Worm (Caenorhabditis elegans) whole organism, L4 larva: Measurements from ENCODE around the gene rde-12.

Source experiments
- ces-1 ChIP-seq: fragments of 150-350 bp; sonication (generic microtip); optimal IDR thresholded peaks from 4 replicates; lab custom pipeline; 2014; ENCODE audit warnings: missing biosample characterization, missing genetic modification reagents, missing genetic modification characterization
- dpl-1 ChIP-seq: fragments of 150-350 bp; optimal IDR thresholded peaks from 2 replicates; lab custom pipeline; 2014; ENCODE audit warnings: missing biosample characterization, missing genetic modification reagents, missing genetic modification characterization
- jun-1 ChIP-seq: fragments of 150-350 bp; optimal IDR thresholded peaks from 2 replicates; lab custom pipeline; 2014; ENCODE audit warnings: missing biosample characterization, missing genetic modification reagents, missing genetic modification characterization
- lin-1 ChIP-seq: fragments of 200-800 bp; sonication (Bioruptor generic); IDR thresholded peaks from 2 replicates; pipeline ENCODE4 v1.3.6; 2022; ENCODE audit warnings: missing genetic modification reagents, missing genetic modification characterization, missing compliant biosample characterization
- mxl-2 ChIP-seq: fragments of 200-800 bp; sonication (Bioruptor generic); conservative IDR thresholded peaks from 2 replicates; pipeline ENCODE4 v1.3.6; 2022; ENCODE audit warnings: missing genetic modification reagents, missing genetic modification characterization, missing compliant biosample characterization
- nhr-28 ChIP-seq: fragments of 150-350 bp; optimal IDR thresholded peaks from 2 replicates; lab custom pipeline; 2014; ENCODE audit warnings: missing biosample characterization, missing genetic modification characterization

DNA sequence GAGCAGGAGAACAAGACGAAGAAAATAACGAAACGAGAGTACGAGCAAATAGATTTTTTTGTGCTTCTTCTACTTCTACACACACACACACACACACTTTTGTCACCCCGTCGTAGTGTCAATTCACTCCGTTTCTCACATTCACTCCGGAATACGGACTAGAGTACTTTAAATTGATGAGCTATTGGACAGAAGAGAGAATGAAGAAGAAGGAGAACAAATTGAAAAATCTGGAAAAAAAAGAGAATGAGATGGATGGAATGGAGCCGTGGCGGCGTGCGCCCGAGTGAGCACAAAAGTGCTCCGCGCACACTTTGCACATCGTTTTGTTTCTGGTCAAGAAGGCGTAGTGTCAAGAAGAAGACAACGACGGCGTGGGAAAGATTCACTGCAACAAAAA lies 22.3 kb downstream of the rde-12 start:
- no peak for TF ChIP-seq mxl-2
- no peak for TF ChIP-seq jun-1 (tag; lab: Kevin White, UChicago)
- TF ChIP-seq lin-1 = no peak
- no peak for TF ChIP-seq ces-1 (GFP tag; lab: Kevin White, UChicago)
- TF ChIP-seq nhr-28 (tag; lab: Kevin White, UChicago) = no peak
- TF ChIP-seq dpl-1 (GFP tag; lab: Kevin White, UChicago) = no peak
